Fruit fly (Drosophila melanogaster) whole organism, embryonic: ENCODE data around the gene CG9391.
A peak's percentile ranks its signal among the peaks of the same experiment; 100 is the strongest.

Experiments used
- Awh ChIP-seq: fragments of 200-800 bp; sonication (Bioruptor generic); IDR thresholded peaks from 2 replicates; pipeline ENCODE4, ENCODE4 v1.3.6; 2022; ENCODE audit warnings: missing biosample characterization, missing genetic modification characterization
- Bdp1 ChIP-seq: fragments of 200-800 bp; sonication (Bioruptor generic); optimal IDR thresholded peaks from 3 replicates; lab custom pipeline; 2016; ENCODE audit warnings: missing biosample characterization, missing genetic modification characterization
- Blimp-1 ChIP-seq: fragments of 200-800 bp; sonication (Bioruptor generic); optimal IDR thresholded peaks from 3 replicates; lab custom pipeline; 2018; ENCODE audit warnings: missing biosample characterization, missing genetic modification characterization, mild to moderate bottlenecking, moderate library complexity, missing genetic modification reagents
- CG1024 ChIP-seq: fragments of 200-800 bp; sonication (Bioruptor generic); IDR thresholded peaks from 2 replicates; pipeline ENCODE4 v1.3.6; 2022; ENCODE audit warnings: missing biosample characterization, missing genetic modification characterization
- CG10431 ChIP-seq: fragments of 200-800 bp; sonication (Bioruptor generic); optimal IDR thresholded peaks from 3 replicates; lab custom pipeline; 2018; ENCODE audit warnings: missing biosample characterization, mild to moderate bottlenecking, missing genetic modification characterization
- CG11456 ChIP-seq: fragments of 200-800 bp; sonication (Bioruptor generic); IDR thresholded peaks from 3 replicates; pipeline ENCODE4 v1.3.6; 2022; ENCODE audit warnings: missing biosample characterization, missing genetic modification characterization
- CG12769 ChIP-seq: fragments of 200-800 bp; sonication (Bioruptor generic); optimal IDR thresholded peaks from 2 replicates; lab custom pipeline; 2019; ENCODE audit warnings: missing biosample characterization, mild to moderate bottlenecking, missing genetic modification characterization, moderate library complexity
- CG13296 ChIP-seq: fragments of 200-800 bp; sonication (Bioruptor generic); optimal IDR thresholded peaks from 3 replicates; lab custom pipeline; 2018; ENCODE audit warnings: missing biosample characterization, mild to moderate bottlenecking, missing genetic modification characterization
- CG13624 ChIP-seq: fragments of 200-800 bp; sonication (Bioruptor generic); optimal IDR thresholded peaks from 2 replicates; lab custom pipeline; 2016; ENCODE audit warnings: missing biosample characterization, missing genetic modification characterization
- CG14014 ChIP-seq: fragments of 200-800 bp; sonication (Bioruptor generic); IDR thresholded peaks from 2 replicates; pipeline ENCODE4 v1.3.6; 2022; ENCODE audit warnings: missing biosample characterization, missing genetic modification characterization
- CG15601 ChIP-seq: fragments of 200-800 bp; sonication (Bioruptor generic); optimal IDR thresholded peaks from 3 replicates; lab custom pipeline; 2019; ENCODE audit warnings: missing biosample characterization, mild to moderate bottlenecking, missing genetic modification characterization, moderate library complexity
- CG6272 ChIP-seq: fragments of 200-800 bp; sonication (Bioruptor generic); IDR thresholded peaks from 2 replicates; pipeline ENCODE4 v1.3.6; 2022; ENCODE audit warnings: missing biosample characterization, missing genetic modification characterization
- CG6689 ChIP-seq: fragments of 200-800 bp; sonication (Bioruptor generic); IDR thresholded peaks from 2 replicates; pipeline ENCODE4 v1.3.6; 2022; ENCODE audit warnings: missing biosample characterization, missing genetic modification characterization
- CG8359 ChIP-seq: fragments of 200-800 bp; sonication (Bioruptor generic); optimal IDR thresholded peaks from 2 replicates; lab custom pipeline; 2017; ENCODE audit warnings: missing biosample characterization, mild to moderate bottlenecking, missing genetic modification characterization, borderline replicate concordance
- CG9932 ChIP-seq: fragments of 200-800 bp; sonication (Bioruptor generic); IDR thresholded peaks from 2 replicates; pipeline ENCODE4 v1.3.6; 2022; ENCODE audit warnings: missing biosample characterization, missing genetic modification characterization
- CHES-1-like ChIP-seq: fragments of 200-800 bp; sonication (Bioruptor generic); optimal IDR thresholded peaks from 2 replicates; lab custom pipeline; 2016; ENCODE audit warnings: missing biosample characterization, missing genetic modification characterization
- Dip3 ChIP-seq: fragments of 200-800 bp; sonication (Bioruptor generic); optimal IDR thresholded peaks from 3 replicates; lab custom pipeline; 2016; ENCODE audit warnings: missing biosample characterization, missing genetic modification characterization
- Mrtf ChIP-seq: fragments of 200-800 bp; sonication (Bioruptor generic); IDR thresholded peaks from 3 replicates; pipeline ENCODE4 v1.3.6; 2022; ENCODE audit warnings: missing biosample characterization, missing genetic modification characterization
- Opbp ChIP-seq: fragments of 200-800 bp; sonication (Bioruptor generic); IDR thresholded peaks from 3 replicates; pipeline ENCODE4 v1.3.6; 2022; ENCODE audit warnings: missing biosample characterization, missing genetic modification characterization; ENCODE audit not compliant: partially characterized antibody
- Pdp1 ChIP-seq, 2 experiments: fragments of 200-800 bp; sonication (Bioruptor generic); optimal IDR thresholded peaks; 3 replicates each; lab custom pipeline; 2016; ENCODE audit warnings: missing biosample characterization in 2 of 2, missing genetic modification characterization in 2 of 2, mild to moderate bottlenecking in 1 of 2, moderate library complexity in 1 of 2
- Scr ChIP-seq: fragments of 200-800 bp; sonication (Bioruptor generic); IDR thresholded peaks from 2 replicates; pipeline ENCODE4 v1.3.6; 2022; ENCODE audit warnings: missing biosample characterization, missing genetic modification characterization; ENCODE audit not compliant: partially characterized antibody
- Six4 ChIP-seq: fragments of 200-800 bp; sonication (Bioruptor generic); optimal IDR thresholded peaks from 2 replicates; lab custom pipeline; 2016; ENCODE audit warnings: missing biosample characterization, missing genetic modification characterization
- Trl ChIP-seq, 3 experiments: fragments of >200 bp in 2 of 3; fragments of 200-800 bp in 1 of 3; sonication (Bioruptor generic) in 1 of 3; optimal IDR thresholded peaks; 2 replicates in 1 of 3; 3 replicates in 2 of 3; lab custom pipeline; 2016 to 2017; ENCODE audit warnings: missing biosample characterization in 1 of 3, missing genetic modification characterization in 1 of 3
- ara ChIP-seq: fragments of 200-800 bp; sonication (Bioruptor generic); IDR thresholded peaks from 2 replicates; pipeline ENCODE4 v1.3.6; 2022; ENCODE audit warnings: missing biosample characterization, missing genetic modification characterization
- ash1 ChIP-seq: fragments of 200-800 bp; sonication (Bioruptor generic); optimal IDR thresholded peaks from 2 replicates; lab custom pipeline; 2018; ENCODE audit warnings: missing biosample characterization, mild to moderate bottlenecking, missing genetic modification characterization
- bowl ChIP-seq: fragments of 200-800 bp; sonication (Bioruptor generic); IDR thresholded peaks from 2 replicates; pipeline ENCODE4 v1.3.6; 2022; ENCODE audit warnings: missing biosample characterization, missing genetic modification characterization
- chinmo ChIP-seq: fragments of 200-800 bp; sonication (Bioruptor generic); IDR thresholded peaks from 4 replicates; pipeline ENCODE4 v1.3.6; 2022; ENCODE audit warnings: missing biosample characterization, missing genetic modification characterization; ENCODE audit not compliant: partially characterized antibody
- dmrt11E ChIP-seq: fragments of 200-800 bp; sonication (Bioruptor generic); optimal IDR thresholded peaks from 3 replicates; lab custom pipeline; 2018; ENCODE audit warnings: missing biosample characterization, mild to moderate bottlenecking, missing genetic modification characterization, moderate library complexity
- ewg ChIP-seq: fragments of 200-800 bp; sonication (Bioruptor generic); optimal IDR thresholded peaks from 3 replicates; lab custom pipeline; 2017; ENCODE audit warnings: mild to moderate bottlenecking, missing biosample characterization, missing genetic modification reagents, missing genetic modification characterization
- gro ChIP-seq: fragments of 200-800 bp; sonication (Bioruptor generic); optimal IDR thresholded peaks from 2 replicates; lab custom pipeline; 2016; ENCODE audit warnings: missing biosample characterization, missing genetic modification characterization
- gsb-n ChIP-seq: fragments of 200-800 bp; sonication (Bioruptor generic); optimal IDR thresholded peaks from 3 replicates; lab custom pipeline; 2018; ENCODE audit warnings: missing biosample characterization, mild to moderate bottlenecking, missing genetic modification characterization
- hb ChIP-seq: fragments of 200-800 bp; sonication (Bioruptor generic); IDR thresholded peaks from 3 replicates; pipeline ENCODE4 v1.3.6; 2022; ENCODE audit warnings: missing biosample characterization, missing genetic modification characterization; ENCODE audit not compliant: partially characterized antibody
- oc ChIP-seq: fragments of 200-800 bp; sonication (Bioruptor generic); optimal IDR thresholded peaks from 2 replicates; lab custom pipeline; 2018; ENCODE audit warnings: missing biosample characterization, mild to moderate bottlenecking, missing genetic modification characterization, moderate library complexity
- ranshi ChIP-seq: fragments of 200-800 bp; sonication (Bioruptor generic); IDR thresholded peaks from 2 replicates; pipeline ENCODE4 v1.3.6; 2022; ENCODE audit warnings: missing biosample characterization, missing genetic modification characterization
- sd ChIP-seq: fragments of 200-800 bp; sonication (Bioruptor generic); optimal IDR thresholded peaks from 3 replicates; lab custom pipeline; 2018; ENCODE audit warnings: missing biosample characterization, mild to moderate bottlenecking, missing genetic modification characterization, moderate library complexity
- slbo ChIP-seq: fragments of 200-800 bp; sonication (Bioruptor generic); IDR thresholded peaks from 2 replicates; pipeline ENCODE4 v1.3.6; 2022; ENCODE audit warnings: missing biosample characterization, missing genetic modification characterization
- slou ChIP-seq: fragments of 200-800 bp; sonication (Bioruptor generic); optimal IDR thresholded peaks from 3 replicates; lab custom pipeline; 2016; ENCODE audit warnings: missing biosample characterization, missing genetic modification characterization
- slp2 ChIP-seq: fragments of 200-800 bp; sonication (Bioruptor generic); optimal IDR thresholded peaks from 2 replicates; lab custom pipeline; 2016; ENCODE audit warnings: missing biosample characterization, missing genetic modification characterization
- sr ChIP-seq: fragments of 200-800 bp; sonication (Bioruptor generic); IDR thresholded peaks from 3 replicates; pipeline ENCODE4 v1.3.6; 2022; ENCODE audit warnings: missing biosample characterization, missing genetic modification characterization
- stwl ChIP-seq: fragments of 200-800 bp; sonication (Bioruptor generic); optimal IDR thresholded peaks from 3 replicates; lab custom pipeline; 2018; ENCODE audit warnings: missing biosample characterization, mild to moderate bottlenecking, missing genetic modification characterization, moderate library complexity
- tap ChIP-seq: fragments of 200-800 bp; optimal IDR thresholded peaks from 3 replicates; lab custom pipeline; 2019; ENCODE audit warnings: missing biosample characterization, mild to moderate bottlenecking, missing genetic modification characterization, moderate library complexity
- usp ChIP-seq: fragments of >200 bp; optimal IDR thresholded peaks from 2 replicates; lab custom pipeline; 2017; ENCODE audit warnings: missing biosample characterization, missing genetic modification characterization
- vfl ChIP-seq: fragments of 200-800 bp; sonication (Bioruptor generic); optimal IDR thresholded peaks from 2 replicates; lab custom pipeline; 2016; ENCODE audit warnings: missing biosample characterization, missing genetic modification characterization

CG9391 gene

dm6 chr3L:21294202-21294601 is 26.1 kb upstream of the CG9391 start, which contains the start of gene Cpr78Cb (continued):
- TF ChIP-seq CG12769 (tag; lab: Kevin White, UChicago) = peak; percentile 47
- no peak for TF ChIP-seq slou
- TF ChIP-seq CG11456 = no peak
- TF ChIP-seq CG15601 (tag; lab: Kevin White, UChicago) = no peak
- TF ChIP-seq bowl (GFP tag; lab: Robert Waterston, UW) = no peak
- TF ChIP-seq, all 482 proteins: peak for 8

DNA sequence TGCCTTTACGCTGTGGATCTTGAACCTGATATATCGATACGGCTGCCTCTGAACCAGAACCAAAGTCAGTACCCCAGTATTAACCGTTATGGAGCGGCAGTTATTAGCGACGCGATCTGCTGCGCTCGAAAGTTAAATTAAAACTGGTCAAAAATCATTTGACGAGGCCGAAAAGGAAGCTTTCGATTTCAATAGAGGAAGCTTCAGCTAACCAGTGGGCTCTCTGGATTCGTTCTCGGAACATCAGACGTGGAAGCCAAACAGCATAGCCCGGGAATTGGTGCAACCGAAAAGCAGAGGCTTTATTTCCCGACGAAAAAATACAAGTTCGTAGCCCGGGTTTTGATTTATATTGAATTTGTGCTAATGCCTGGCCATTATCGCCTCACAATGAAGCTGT is 24.6 kb upstream of the CG9391 start, which contains the start of gene Cpr78Ca:
TSS of gene Cpr78Ca (minus strand) at position 101 of the 400 bp plus-strand sequence.
- TF ChIP-seq CG6689 (GFP tag; lab: Robert Waterston, UW) (no peak), CG14014 (GFP tag; lab: Robert Waterston, UW) (no peak), Dip3 (no peak), CG10431 (GFP tag; lab: Kevin White, UChicago) (no peak), slp2 (GFP tag; lab: Kevin White, UChicago) (no peak), CG9932 (no peak), stwl (tag; lab: Kevin White, UChicago) (no peak)
- TF ChIP-seq, all 482 proteins: peak for 0

DNA sequence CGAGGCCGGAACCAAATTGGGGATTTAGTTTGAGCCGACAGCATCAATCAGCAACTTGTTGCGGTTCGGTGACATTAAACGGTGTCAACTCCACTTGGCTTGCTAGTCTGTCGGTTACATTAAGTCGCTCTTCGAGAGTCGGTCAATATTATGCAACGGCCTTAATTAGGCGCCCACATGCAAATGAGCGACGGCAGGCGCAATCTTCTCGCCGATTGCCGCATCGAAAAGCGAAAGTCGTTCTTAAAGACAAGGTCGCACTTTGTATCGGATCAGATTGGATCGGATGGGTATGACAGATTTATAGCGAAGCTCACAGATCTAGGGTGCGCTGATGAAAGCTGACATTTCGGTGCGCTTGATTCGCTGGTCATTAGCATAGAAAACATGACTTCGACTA is 22.9 kb upstream of the CG9391 start:
- no peak for TF ChIP-seq ash1 (GFP tag; lab: Kevin White, UChicago)
- peak in 1 of 2 experiments; percentile 20 for TF ChIP-seq Pdp1 (GFP tag; optimal IDR thresholded peaks at IDR 0.05; lab: Kevin White, UChicago)
- TF ChIP-seq Six4 (GFP tag; lab: Kevin White, UChicago) = no peak
- TF ChIP-seq tap = no peak
- peak; percentile 64 for TF ChIP-seq Awh (GFP tag; lab: Robert Waterston, UW)
- TF ChIP-seq chinmo (GFP tag; lab: Robert Waterston, UW) = 0 out of 4 replicates have a peak, but pooled peaks have one; percentile 35
- peak; percentile 85 for TF ChIP-seq Blimp-1
- no peak for TF ChIP-seq Bdp1
- no peak for TF ChIP-seq ranshi (GFP tag; lab: Robert Waterston, UW)
- 0 out of 3 replicates have a peak, but pooled peaks have one; percentile 9 for TF ChIP-seq sr (GFP tag; lab: Robert Waterston, UW)
- no peak for TF ChIP-seq ara (GFP tag; lab: Robert Waterston, UW)
- TF ChIP-seq slbo (GFP tag; lab: Robert Waterston, UW) = no peak
- TF ChIP-seq, all 482 proteins: peak for 5

DNA sequence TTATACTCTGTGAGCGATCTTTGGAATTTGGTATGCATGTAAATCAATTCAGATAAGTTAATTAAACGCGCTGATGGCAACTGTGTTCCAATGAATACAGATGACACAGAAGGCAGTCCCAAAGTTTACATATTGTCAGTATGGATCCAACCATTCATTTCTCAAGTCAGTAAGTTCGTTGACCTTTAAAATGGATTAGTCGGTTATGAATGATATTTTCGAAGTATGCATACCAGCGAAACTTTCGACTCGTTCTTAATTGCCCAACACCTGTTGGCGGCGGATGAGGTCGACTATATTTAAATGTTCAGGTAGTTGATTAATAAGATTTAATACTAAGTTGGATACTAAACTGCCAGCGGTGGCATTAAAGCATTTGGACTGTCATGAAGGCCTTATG is 22.2 kb upstream of the CG9391 start:
- TF ChIP-seq gro (GFP tag; lab: Kevin White, UChicago) (peak; percentile 10), dmrt11E (tag; lab: Kevin White, UChicago) (no peak), sd (tag; lab: Kevin White, UChicago) (peak; percentile 81), oc (tag; lab: Kevin White, UChicago) (peak; percentile 23), CG12769 (tag; lab: Kevin White, UChicago) (peak; percentile 6)
- TF ChIP-seq, all 482 proteins: peak for 4

dm6 chr3L:21285639-21286338 is 17.7 kb upstream of the CG9391 start, which contains the start of the genes CG12974 and pzg:
Gene CG12974, minus strand, starts transcription at chr3L:21285962.
Gene pzg, plus strand, starts transcription at chr3L:21286099.
- TF ChIP-seq Scr (peak; percentile 64), CHES-1-like (GFP tag; lab: Kevin White, UChicago) (peak; percentile 81), Trl (optimal IDR thresholded peaks at IDR 0.05; lab: Kevin White, UChicago) (no peak), Trl (GFP tag; optimal IDR thresholded peaks at IDR 0.05; lab: Kevin White, UChicago) (peak; percentile 78), Mrtf (GFP tag; lab: Robert Waterston, UW) (peak; percentile 81), CG13296 (GFP tag; lab: Kevin White, UChicago) (peak; percentile 50), hb (GFP tag; lab: Robert Waterston, UW) (peak; percentile 87), ewg (peak; percentile 86), CG1024 (GFP tag; lab: Robert Waterston, UW) (no peak), vfl (GFP tag; lab: Kevin White, UChicago) (peak; percentile 49), Opbp (GFP tag; lab: Robert Waterston, UW) (peak; percentile 80), CG6272 (GFP tag; lab: Robert Waterston, UW) (peak; percentile 90), gsb-n (tag; lab: Kevin White, UChicago) (peak; percentile 54), CG13624 (GFP tag; lab: Kevin White, UChicago) (peak; percentile 69), stwl (tag; lab: Kevin White, UChicago) (peak; percentile 61), CG8359 (no peak), usp (GFP tag; lab: Kevin White, UChicago) (no peak)
